Worm (Caenorhabditis elegans): Measurements from ENCODE around the gene nhr-86.

DNA sequence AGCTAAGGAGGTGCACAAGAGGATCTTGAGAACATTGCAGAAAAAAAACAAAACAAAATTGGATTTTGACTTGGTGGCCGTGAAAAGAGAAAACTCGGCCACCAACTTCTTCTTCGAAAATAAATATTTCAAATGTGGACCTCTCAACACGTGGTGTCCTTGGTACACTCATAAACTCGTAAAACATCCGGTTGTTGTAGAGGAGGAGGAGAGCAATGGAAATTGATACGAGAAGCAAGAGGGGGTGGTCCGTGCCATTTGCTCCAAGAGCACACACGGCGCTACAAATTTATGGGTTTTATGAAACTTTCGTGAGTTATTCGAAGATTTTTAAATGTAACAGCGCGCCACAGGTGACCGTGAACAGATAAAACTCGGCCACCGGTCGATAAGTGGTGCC is 15.2 kb upstream of the nhr-86 start:
- no peak for TF ChIP-seq sox-4 (tag; optimal IDR thresholded peaks at IDR 0.05)
- TF ChIP-seq hlh-4 (tag; optimal IDR thresholded peaks at IDR 0.05): no peak
- TF ChIP-seq ama-1 (optimal IDR thresholded peaks at IDR 0.05): no peak
- no peak for TF ChIP-seq lin-39 (tag; optimal IDR thresholded peaks at IDR 0.05)
- TF ChIP-seq lsy-2 (tag; optimal IDR thresholded peaks at IDR 0.05): no peak
